Fruit fly (Drosophila melanogaster) Kc167 (cell line): ENCODE measurements around the gene CG6290.

Experiments
- Myc ChIP-seq: fragments of >200 bp; optimal IDR thresholded peaks from 2 replicates; lab custom pipeline; 2017; ENCODE audit warnings: missing external identifiers
- Sin3A ChIP-seq: fragments of >200 bp; optimal IDR thresholded peaks from 2 replicates; lab custom pipeline; 2018; ENCODE audit warnings: missing external identifiers
- h ChIP-seq: fragments of >200 bp; optimal IDR thresholded peaks from 3 replicates; lab custom pipeline; 2018; ENCODE audit warnings: missing external identifiers
- insv ChIP-seq: fragments of >200 bp; optimal IDR thresholded peaks from 3 replicates; lab custom pipeline; 2018; ENCODE audit warnings: missing external identifiers
- psq ChIP-seq: fragments of >200 bp; optimal IDR thresholded peaks from 2 replicates; lab custom pipeline; 2017; ENCODE audit warnings: missing external identifiers
- ttk ChIP-seq: sonication (Bioruptor generic); optimal IDR thresholded peaks from 2 replicates; lab custom pipeline; 2017; ENCODE audit warnings: missing external identifiers

The CG6290 gene

DNA sequence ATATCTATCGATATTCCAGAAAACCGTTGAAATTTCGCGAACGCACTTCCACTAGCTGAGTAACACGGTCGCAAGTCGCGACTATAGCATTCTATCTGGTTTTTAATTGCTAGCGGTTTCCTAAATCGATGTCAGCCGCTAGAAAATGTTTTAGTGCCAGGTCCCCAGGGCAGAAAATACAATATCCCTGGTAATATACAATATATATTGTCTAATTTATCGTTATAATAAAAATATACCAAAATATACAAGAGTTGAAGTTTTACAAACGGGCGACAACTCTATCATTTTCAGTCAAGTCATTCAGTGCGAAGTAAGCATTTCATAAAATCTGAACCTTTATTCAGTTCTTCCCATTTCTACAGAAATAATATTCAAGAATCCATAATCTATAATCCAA is 22.2 kb upstream of the CG6290 start, which contains the start of gene CG15056:
TSS of gene CG15056 (plus strand) at position 301 of the 400 bp plus-strand sequence.
- TF ChIP-seq Myc (lab: Kevin White, UChicago) (no peak), Sin3A (lab: Kevin White, UChicago) (no peak), psq (lab: Kevin White, UChicago) (no peak)

DNA sequence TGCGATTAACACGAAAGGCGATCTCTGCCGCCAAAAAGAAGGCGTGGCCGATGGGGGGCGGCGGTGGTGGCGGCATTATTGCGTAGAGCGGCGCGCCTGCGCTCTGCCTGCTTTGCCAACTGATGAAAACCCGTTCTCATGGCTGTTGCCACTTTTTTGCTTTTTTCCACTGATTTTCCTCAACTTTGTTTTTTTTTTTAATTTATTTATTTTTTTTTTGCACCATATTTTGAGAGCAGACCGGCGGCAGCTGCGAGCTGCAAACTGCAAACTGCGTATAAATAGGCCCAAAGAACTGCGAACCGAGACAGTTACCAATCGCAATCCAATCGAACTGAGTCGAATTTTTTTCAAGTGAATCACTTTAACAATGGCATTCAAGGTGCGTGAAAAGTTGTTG is 15.2 kb upstream of the CG6290 start, which contains the start of gene CG42323:
TSS of gene CG42323 (plus strand) at position 302 of the 400 bp plus-strand sequence.
- TF ChIP-seq Sin3A (lab: Kevin White, UChicago) (no peak), ttk (no peak), h (lab: Kevin White, UChicago) (no peak), insv (lab: Kevin White, UChicago) (no peak), Myc (lab: Kevin White, UChicago) (no peak), psq (lab: Kevin White, UChicago) (no peak)

DNA sequence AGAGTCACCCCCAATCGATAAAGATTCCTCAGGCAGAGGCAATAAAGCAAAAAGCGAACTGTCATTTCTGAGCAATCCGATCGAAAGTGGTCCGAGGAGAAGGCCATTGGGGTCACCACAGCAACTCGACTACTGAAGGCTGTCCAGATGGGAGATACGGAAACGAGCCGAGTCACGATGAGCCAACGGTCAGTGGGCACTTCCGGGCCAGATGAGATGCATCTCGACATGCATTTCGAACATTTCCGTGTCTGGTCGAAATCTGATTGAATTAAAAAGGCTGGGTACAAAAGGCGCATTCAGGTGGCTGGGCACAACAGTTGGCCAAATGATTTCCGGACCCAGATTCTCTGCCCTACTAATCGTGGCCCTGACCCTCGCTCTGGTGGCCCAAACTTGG is 1.3 kb downstream of the CG6290 start, which contains the start of gene CG32551:
TSS of gene CG32551 (plus strand) at position 301 of the 400 bp plus-strand sequence.
- no peak for TF ChIP-seq Myc (lab: Kevin White, UChicago)
- TF ChIP-seq ttk = no peak
- no peak for TF ChIP-seq h (lab: Kevin White, UChicago)
- no peak for TF ChIP-seq insv (lab: Kevin White, UChicago)
- TF ChIP-seq psq (lab: Kevin White, UChicago) = no peak
- no peak for TF ChIP-seq Sin3A (lab: Kevin White, UChicago)

DNA sequence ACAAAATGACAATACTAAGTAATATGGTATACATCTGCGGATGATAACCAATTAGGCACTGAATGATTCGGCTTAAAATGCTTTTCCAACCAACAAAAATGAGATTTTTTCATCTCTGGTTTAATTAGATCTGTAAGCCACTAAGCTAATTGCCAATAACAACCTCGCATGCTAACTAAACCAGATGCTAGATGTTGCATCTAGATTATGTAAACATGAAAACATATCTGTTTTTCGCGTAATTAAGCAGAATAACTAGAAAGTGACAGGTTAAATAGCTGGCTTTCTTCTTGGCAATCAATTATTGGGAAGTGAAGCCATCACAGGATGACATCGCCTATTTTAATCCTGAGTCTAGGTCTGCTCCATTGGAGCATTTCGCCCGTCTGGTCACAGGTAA is 2.1 kb downstream of the CG6290 start, which contains the start of gene CG43841:
TSS of gene CG43841 (plus strand) at position 301 of the 400 bp plus-strand sequence.
- TF ChIP-seq h (lab: Kevin White, UChicago) = no peak
- TF ChIP-seq psq (lab: Kevin White, UChicago) = no peak
- TF ChIP-seq Myc (lab: Kevin White, UChicago) = no peak
- no peak for TF ChIP-seq Sin3A (lab: Kevin White, UChicago)

DNA sequence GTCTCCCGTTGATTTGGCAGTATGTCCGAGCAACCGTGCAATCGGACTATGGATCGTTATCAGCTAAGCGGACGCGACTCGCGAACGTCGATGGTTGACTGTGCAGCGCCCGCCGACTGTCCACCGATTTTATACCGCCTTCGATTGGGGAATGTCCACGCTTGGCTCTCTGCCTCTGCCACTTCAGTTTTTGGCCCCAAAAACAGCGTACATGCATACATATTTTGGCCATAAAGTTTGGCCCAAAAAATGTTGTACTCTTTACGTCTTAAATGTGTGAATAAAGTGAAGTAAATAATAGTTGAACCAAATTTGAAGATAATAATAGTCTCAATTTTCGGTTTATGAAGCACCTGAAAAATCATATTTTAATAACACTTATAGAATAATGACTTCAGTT is 3.2 kb downstream of the CG6290 start, which contains the start of gene CG32548:
TSS of gene CG32548 (minus strand) at position 101 of the 400 bp plus-strand sequence.
- TF ChIP-seq insv (lab: Kevin White, UChicago) (no peak), ttk (no peak), psq (lab: Kevin White, UChicago) (no peak), Sin3A (lab: Kevin White, UChicago) (no peak), Myc (lab: Kevin White, UChicago) (no peak), h (lab: Kevin White, UChicago) (no peak)

DNA sequence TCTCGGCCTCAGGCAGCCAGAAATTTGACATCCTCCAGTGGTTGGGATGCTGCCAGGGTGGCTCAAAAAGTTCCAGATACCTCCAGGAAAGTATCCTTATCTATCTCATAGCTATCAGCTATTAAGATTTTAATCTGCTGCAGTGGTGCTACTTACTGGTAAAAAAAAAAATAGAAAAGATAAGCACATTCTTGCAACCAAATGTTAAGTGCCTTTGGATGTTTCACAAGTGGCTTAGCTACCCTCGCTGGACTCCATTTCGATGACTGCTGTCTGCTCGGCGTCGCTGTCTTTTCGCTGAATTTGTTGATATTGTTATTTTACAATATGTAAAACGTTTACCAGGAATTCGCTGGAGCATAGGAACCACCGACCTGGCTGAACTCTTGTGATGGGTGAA is 15.4 kb downstream of the CG6290 start:
- TF ChIP-seq insv (lab: Kevin White, UChicago) (no peak), psq (lab: Kevin White, UChicago) (no peak), Myc (lab: Kevin White, UChicago) (no peak), h (lab: Kevin White, UChicago) (no peak)

DNA sequence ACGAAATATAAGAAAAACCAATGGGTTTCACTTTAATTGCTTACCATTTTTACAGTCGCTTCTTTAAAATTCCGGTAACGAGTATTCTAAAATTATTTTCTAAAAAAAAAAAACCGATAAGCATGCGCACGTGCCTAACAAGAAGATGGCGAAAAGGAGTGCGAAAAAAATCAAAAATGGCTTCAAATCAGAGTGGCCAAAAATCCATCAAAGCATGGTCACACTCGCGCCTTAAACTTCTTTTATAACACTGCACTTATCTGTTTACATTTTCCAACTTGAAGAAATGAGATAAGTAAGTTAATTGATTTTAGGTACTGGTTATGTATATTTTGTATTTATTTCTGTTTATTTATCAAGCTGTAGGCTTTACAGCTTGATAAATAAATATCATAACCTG is 23.0 kb downstream of the CG6290 start, which contains the start of gene CG43843:
TSS of gene CG43843 (minus strand) at position 101 of the 400 bp plus-strand sequence.
- TF ChIP-seq Sin3A (lab: Kevin White, UChicago) = no peak
- TF ChIP-seq insv (lab: Kevin White, UChicago) = no peak

DNA sequence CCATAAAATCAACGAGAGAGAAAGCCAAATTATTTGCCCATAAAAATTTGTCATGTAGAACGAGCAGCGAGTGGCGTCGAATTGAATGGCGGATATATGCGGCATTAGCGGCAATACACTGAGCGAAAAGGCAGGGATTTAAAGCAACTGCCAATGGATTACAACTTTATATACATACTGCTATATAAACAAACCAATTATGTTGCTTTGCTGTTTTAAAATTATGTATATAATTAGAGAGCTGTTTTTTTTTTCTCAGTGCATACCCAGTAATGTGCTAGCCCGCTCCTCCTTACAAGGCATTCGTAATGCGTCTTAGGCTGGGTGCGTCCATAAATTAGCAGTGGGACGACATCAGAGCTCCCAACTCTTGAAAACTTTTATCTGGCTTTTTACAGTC is 30.6 kb downstream of the CG6290 start:
- no peak for TF ChIP-seq Myc (lab: Kevin White, UChicago)
- no peak for TF ChIP-seq psq (lab: Kevin White, UChicago)
- no peak for TF ChIP-seq h (lab: Kevin White, UChicago)

DNA sequence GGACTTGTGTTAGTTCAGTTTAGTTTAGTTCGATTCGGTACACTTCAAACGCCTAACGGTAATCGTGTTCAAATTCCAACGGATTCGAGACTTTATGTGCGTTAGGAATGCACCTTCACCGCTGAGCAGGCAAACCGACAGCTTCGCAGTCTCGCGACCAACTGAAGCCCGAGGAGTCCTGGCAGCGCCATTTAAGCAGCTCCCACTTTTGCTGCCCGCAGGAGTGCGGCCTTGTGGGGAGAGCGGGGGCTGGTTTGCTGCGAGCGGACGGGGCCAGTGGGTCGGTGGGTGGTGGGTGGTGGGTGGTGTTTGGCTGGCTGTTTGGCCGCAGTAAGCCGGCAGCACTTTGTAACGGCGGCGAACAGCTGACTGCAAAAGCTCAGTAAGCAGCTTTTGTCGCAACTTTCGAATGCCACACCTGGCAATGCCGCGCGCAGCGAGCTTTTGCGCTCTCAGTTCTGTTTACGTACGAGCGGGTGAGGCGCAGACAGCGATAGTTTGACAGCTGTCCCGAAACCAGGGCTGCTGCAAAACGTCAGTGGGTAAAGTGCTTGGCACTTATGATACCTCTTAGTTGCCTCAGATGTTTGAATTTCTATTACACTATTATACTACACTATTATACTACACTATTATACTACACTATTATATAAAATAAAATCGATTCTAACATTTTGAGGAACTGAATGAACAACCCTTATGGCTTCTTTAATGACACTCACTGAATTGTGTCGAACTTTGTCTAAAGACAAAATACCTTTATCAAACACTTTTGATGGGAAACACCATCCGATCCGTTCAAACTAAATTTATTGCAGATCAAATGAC is 42.2 kb downstream of the CG6290 start, which contains the start of gene CG32547:
TSS of gene CG32547 (minus strand) at position 181 of the 828 bp plus-strand sequence.
- TF ChIP-seq psq (lab: Kevin White, UChicago) (peak; percentile 99), h (lab: Kevin White, UChicago) (no peak)

DNA sequence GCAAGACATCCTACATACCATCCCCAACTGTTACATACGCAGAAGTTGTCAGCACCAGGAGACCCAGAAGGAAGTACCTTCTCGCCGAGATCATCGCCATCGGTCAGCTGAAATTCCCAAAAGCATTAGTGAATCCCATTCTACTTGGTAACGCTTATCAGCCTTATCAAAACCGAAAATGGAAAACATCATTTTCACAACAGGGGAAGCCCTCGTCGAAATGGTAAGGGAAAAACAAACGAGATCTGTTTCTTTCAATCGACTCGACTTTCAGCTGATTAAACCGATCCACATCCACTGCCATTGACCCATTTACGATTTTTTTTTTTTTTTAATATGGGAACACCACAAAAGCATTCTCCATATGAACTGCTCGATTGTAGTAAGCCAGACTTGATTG is 45.2 kb downstream of the CG6290 start:
- TF ChIP-seq Myc (lab: Kevin White, UChicago) (no peak), h (lab: Kevin White, UChicago) (no peak), ttk (no peak), Sin3A (lab: Kevin White, UChicago) (no peak), insv (lab: Kevin White, UChicago) (no peak), psq (lab: Kevin White, UChicago) (no peak)

DNA sequence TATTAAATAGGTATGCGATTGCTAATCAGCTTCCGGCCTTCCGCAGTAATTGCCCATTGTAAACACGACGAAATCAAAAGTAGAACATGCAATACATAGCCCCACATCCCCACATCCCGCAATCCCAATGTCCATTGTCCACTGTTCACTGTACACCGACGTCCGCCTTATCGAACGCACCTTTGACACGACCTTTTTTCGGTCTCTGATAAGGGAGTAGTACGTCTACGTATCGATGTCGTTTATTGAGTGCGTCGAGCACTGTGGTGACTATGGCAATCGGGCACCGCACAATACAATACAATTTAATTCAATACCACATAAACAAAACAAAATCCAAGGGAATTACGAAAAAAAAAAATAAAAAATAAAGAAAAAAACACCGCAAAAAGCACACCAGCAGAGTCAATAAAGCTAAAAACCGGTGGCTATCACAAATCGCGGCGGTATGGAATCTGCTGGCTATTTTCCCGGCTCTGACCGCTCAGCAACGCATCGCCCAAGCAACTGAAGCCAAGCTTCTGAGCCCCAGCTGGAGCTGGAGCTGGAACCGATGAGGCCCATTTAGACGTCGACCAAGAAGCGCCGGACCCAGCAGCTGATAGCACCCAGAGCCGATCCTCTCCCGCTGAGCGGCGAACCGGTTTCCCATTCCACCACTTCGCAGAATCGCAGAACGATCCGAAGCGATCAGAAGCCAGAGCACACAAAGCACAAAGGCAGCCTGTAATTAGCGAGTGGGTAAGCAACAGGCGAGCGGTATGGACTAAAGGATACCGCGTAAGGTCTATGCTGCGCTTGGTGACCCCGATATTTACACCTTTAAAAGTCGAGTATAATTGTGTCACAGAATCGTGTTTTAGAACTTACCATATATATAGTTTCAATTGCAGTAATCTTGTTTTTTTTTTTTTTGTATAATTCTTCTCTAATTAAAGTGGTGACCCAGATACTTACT is 46.2 kb downstream of the CG6290 start, which contains the start of gene Hayan:
TSS of gene Hayan (minus strand) at position 512 of the 958 bp plus-strand sequence.
- TF ChIP-seq psq (lab: Kevin White, UChicago) (no peak), ttk (no peak), h (lab: Kevin White, UChicago) (no peak), Myc (lab: Kevin White, UChicago) (no peak), insv (lab: Kevin White, UChicago) (no peak), Sin3A (lab: Kevin White, UChicago) (no peak)
